Fruit fly (Drosophila melanogaster) whole organism, embryonic: ENCODE data around the gene CG9581.

Experiments
- CG17912 ChIP-seq: fragments of 200-800 bp; sonication (Bioruptor generic); optimal IDR thresholded peaks from 2 replicates; lab custom pipeline; 2018; ENCODE audit warnings: missing biosample characterization, mild to moderate bottlenecking, missing genetic modification characterization
- Dip2 ChIP-seq: fragments of 200-800 bp; sonication (Bioruptor generic); IDR thresholded peaks from 2 replicates; pipeline ENCODE4 v1.3.6; 2022; ENCODE audit warnings: missing biosample characterization, missing genetic modification characterization
- pita ChIP-seq: fragments of 200-800 bp; sonication (Bioruptor generic); optimal IDR thresholded peaks from 2 replicates; lab custom pipeline; 2017; ENCODE audit warnings: missing biosample characterization, mild to moderate bottlenecking, missing genetic modification characterization

DNA sequence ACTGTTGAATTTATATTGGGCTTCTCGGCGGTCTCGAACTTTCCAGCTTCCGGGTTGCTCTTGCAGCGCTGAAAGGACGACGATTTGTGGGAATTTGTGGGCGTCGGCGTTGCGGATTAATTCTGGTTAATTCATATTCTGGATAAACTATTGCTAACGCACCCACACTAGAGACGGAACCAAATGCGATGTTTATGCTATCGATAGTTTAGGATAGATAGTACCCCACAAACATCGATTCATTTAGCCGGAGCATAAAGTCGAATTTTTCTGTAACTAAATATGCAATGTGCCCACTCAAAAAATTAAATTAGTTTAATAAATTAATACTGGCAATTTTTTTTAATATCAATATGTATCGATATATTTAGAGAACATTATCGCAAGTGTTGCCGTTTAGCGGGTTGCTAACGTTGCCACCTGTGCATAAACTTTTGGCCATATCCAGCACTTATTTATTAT, 10.1 kb downstream of the CG9581 start, which contains the start of gene Rab35:
- TF ChIP-seq pita (no peak), Dip2 (GFP tag; lab: Robert Waterston, UW) (no peak), CG17912 (GFP tag; lab: Kevin White, UChicago) (no peak)
